Fruit fly (Drosophila melanogaster) whole organism, adult: Measurements from ENCODE around the gene pkm.

Experiments
- CG11617 ChIP-seq: fragments of 200-800 bp; sonication (Bioruptor generic); optimal IDR thresholded peaks from 2 replicates; lab custom pipeline; 2017; ENCODE audit warnings: mild to moderate bottlenecking, missing biosample characterization, missing genetic modification reagents, missing genetic modification characterization
- CG12768 ChIP-seq: fragments of 200-800 bp; sonication (Bioruptor generic); optimal IDR thresholded peaks from 2 replicates; lab custom pipeline; 2017; ENCODE audit warnings: missing biosample characterization, missing genetic modification characterization, mild to moderate bottlenecking, moderate library complexity, missing genetic modification reagents
- CG14711 ChIP-seq: fragments of 200-800 bp; sonication (Bioruptor generic); optimal IDR thresholded peaks from 2 replicates; lab custom pipeline; 2018; ENCODE audit warnings: missing biosample characterization, mild to moderate bottlenecking, missing genetic modification characterization, moderate library complexity
- CG1620 ChIP-seq: fragments of 200-800 bp; sonication (Bioruptor generic); optimal IDR thresholded peaks from 2 replicates; lab custom pipeline; 2016; ENCODE audit warnings: missing biosample characterization, missing genetic modification characterization
- CG33017 ChIP-seq: fragments of 200-800 bp; sonication (Bioruptor generic); optimal IDR thresholded peaks from 2 replicates; lab custom pipeline; 2018; ENCODE audit warnings: missing biosample characterization, mild to moderate bottlenecking, missing genetic modification characterization, moderate library complexity
- CG5204 ChIP-seq: fragments of 200-800 bp; sonication (Bioruptor generic); optimal IDR thresholded peaks from 2 replicates; lab custom pipeline; 2016; ENCODE audit warnings: missing biosample characterization, missing genetic modification characterization
- CG7045 ChIP-seq: fragments of 200-800 bp; sonication (Bioruptor generic); optimal IDR thresholded peaks from 2 replicates; lab custom pipeline; 2017; ENCODE audit warnings: missing biosample characterization, mild to moderate bottlenecking, missing genetic modification characterization
- CG7101 ChIP-seq: fragments of 200-800 bp; sonication (Bioruptor generic); optimal IDR thresholded peaks from 2 replicates; lab custom pipeline; 2018; ENCODE audit warnings: missing biosample characterization, mild to moderate bottlenecking, missing genetic modification characterization, moderate library complexity
- Clk ChIP-seq: fragments of 200-800 bp; sonication (Bioruptor generic); optimal IDR thresholded peaks from 2 replicates; lab custom pipeline; 2017; ENCODE audit warnings: missing biosample characterization, missing genetic modification characterization
- Crg-1 ChIP-seq: fragments of 200-800 bp; sonication (Bioruptor generic); optimal IDR thresholded peaks from 2 replicates; lab custom pipeline; 2016; ENCODE audit warnings: missing biosample characterization, missing genetic modification characterization
- Hr96 ChIP-seq: fragments of 200-800 bp; sonication (Bioruptor generic); optimal IDR thresholded peaks from 2 replicates; lab custom pipeline; 2016; ENCODE audit warnings: missing biosample characterization, missing genetic modification characterization
- Mnt ChIP-seq: fragments of 200-800 bp; sonication (Bioruptor generic); optimal IDR thresholded peaks from 2 replicates; lab custom pipeline; 2016; ENCODE audit warnings: missing biosample characterization, mild to moderate bottlenecking, missing genetic modification characterization
- bab1 ChIP-seq: fragments of 200-800 bp; sonication (Bioruptor generic); optimal IDR thresholded peaks from 3 replicates; lab custom pipeline; 2019; ENCODE audit warnings: missing biosample characterization, mild to moderate bottlenecking, missing genetic modification characterization, moderate library complexity
- cic ChIP-seq: fragments of 200-800 bp; sonication (Bioruptor generic); optimal IDR thresholded peaks from 2 replicates; lab custom pipeline; 2017; ENCODE audit warnings: missing biosample characterization, mild to moderate bottlenecking, missing genetic modification characterization, moderate library complexity
- cnc ChIP-seq, 2 experiments: fragments of >200 bp; optimal IDR thresholded peaks; 2 replicates each; lab custom pipeline; 2017
- kay ChIP-seq: fragments of 200-800 bp; sonication (Bioruptor generic); peaks from one replicate; lab custom pipeline; 2016; ENCODE audit warnings: missing biosample characterization, missing genetic modification characterization, borderline replicate concordance
- ovo ChIP-seq: fragments of 200-800 bp; sonication (Bioruptor generic); optimal IDR thresholded peaks from 2 replicates; lab custom pipeline; 2016; ENCODE audit warnings: missing biosample characterization, missing genetic modification characterization
- pad ChIP-seq: fragments of 200-800 bp; sonication (Bioruptor generic); optimal IDR thresholded peaks from 3 replicates; lab custom pipeline; 2017; ENCODE audit warnings: missing biosample characterization, missing genetic modification characterization, mild to moderate bottlenecking, moderate library complexity, missing genetic modification reagents
- tj ChIP-seq: fragments of 200-800 bp; sonication (Bioruptor generic); optimal IDR thresholded peaks from 3 replicates; lab custom pipeline; 2017; ENCODE audit warnings: missing biosample characterization, mild to moderate bottlenecking, missing genetic modification characterization, moderate library complexity
- toe ChIP-seq: fragments of 200-800 bp; sonication (Bioruptor generic); optimal IDR thresholded peaks from 2 replicates; lab custom pipeline; 2016; ENCODE audit warnings: missing biosample characterization, missing genetic modification characterization

The pkm gene

DNA sequence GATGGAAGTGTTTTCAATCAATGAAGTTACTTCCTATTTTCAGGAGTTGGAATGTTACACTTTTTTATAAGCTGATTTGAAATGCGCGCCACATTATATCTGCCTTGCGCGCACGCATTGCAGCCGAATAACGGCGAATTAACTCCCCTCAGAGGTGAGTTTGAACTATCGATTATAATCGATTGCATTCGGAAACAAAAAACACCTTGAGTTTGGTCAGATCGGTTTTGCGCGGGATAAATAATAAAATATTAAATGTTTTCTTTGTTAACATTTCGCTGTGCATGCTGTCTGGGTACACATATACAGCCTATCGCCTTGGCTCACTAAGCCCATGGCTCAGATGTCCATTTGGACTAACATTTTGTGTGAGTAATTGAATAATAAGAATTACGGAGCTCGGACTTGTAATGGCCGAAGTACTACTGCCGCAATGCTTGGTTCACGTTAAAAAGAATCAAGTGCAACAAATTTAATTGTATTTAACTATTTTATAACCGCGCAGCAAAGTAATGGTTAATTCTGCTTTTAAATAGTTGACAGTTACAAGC is 37.4 kb upstream of the pkm start:
- TF ChIP-seq Hr96 (GFP tag; lab: Kevin White, UChicago) (no peak), cic (GFP tag; lab: Kevin White, UChicago) (no peak), CG14711 (tag; lab: Kevin White, UChicago) (no peak), pad (GFP tag; lab: Kevin White, UChicago) (peak; percentile 56), kay (peak; percentile 84), Crg-1 (GFP tag; lab: Kevin White, UChicago) (no peak)

- TF ChIP-seq cnc (optimal IDR thresholded peaks at IDR 0.05; lab: Kevin White, UChicago) (no peak), CG11617 (GFP tag; lab: Kevin White, UChicago) (no peak), cic (GFP tag; lab: Kevin White, UChicago) (peak; percentile 31)
Measured at dm6 chrX:11620527-11620926, 36.6 kb upstream of the pkm start.

DNA sequence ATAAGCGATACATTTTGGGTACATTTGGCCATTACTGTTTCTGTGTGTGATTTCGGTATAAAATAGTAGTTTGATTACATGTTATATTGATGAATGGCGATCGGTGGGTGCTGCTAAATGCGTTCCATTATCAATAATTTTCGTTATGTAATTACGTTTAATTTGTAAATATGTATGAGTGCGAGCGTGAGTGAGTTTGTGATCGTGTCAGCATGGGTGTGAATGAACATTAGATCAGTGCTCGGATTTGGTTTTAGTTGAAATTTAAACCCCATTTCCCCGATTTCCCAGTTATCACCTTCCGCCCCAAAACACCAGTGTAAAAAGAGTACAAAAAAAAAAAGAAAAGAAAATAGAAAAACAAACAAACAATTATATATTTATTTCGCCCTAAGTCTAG is 35.6 kb upstream of the pkm start:
- TF ChIP-seq cic (GFP tag; lab: Kevin White, UChicago) (peak; percentile 60), kay (no peak)

- peak; percentile 54 for TF ChIP-seq pad (GFP tag; lab: Kevin White, UChicago)
- TF ChIP-seq CG11617 (GFP tag; lab: Kevin White, UChicago): no peak
- no peak for TF ChIP-seq cnc (optimal IDR thresholded peaks at IDR 0.05; lab: Kevin White, UChicago)
- TF ChIP-seq CG5204: no peak
- no peak for TF ChIP-seq CG33017 (tag; lab: Kevin White, UChicago)
Measured at dm6 chrX:11616496-11616952, 32.5 kb upstream of the pkm start.

DNA sequence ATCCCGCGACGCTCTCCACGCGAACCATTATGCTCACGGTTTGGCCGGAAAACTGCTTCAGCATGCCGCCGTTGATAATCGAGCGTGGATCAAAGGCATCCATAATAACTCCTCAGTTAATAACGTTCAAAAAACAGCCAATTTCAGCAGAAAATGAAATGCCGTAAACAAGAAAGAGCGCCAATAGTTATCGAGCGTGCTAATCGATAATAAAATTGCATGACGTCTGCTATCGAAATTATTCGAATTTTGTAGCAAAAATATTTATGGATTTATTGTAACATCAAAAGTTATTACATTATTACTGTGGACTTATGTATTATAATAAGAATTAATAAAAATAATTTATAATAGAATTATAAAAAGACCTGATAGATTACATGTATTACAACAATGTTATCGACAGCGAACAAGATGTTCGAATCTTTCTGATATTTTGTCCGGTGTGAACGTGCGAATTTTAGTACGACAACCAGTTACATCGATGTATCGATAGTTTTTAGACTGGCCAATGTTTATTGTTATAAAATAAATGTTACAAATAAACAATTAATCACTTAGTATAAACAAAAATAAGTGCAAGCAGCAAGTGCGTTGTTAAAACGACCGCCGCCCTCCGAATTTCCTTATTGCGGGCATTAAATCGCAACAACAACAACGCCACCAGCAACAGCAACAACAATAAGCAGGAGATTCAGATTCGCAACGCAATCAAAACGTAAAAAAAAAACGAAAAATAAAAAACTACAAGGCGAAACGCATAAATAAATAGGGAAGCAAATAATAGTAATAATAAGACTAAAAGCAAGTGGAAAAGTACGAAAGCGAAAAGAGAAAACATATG is 31.9 kb upstream of the pkm start, which contains the start of the genes RPA3 and Met:
RPA3 (minus strand) TSS at position 189 of the 844 bp plus-strand sequence.
Met (plus strand) TSS at position 473 of the 844 bp plus-strand sequence.
- TF ChIP-seq Mnt (GFP tag; lab: Kevin White, UChicago): peak; percentile 17
- peak; percentile 84 for TF ChIP-seq tj (GFP tag; lab: Kevin White, UChicago)
- peak; percentile 18 for TF ChIP-seq bab1 (GFP tag; lab: Kevin White, UChicago)
- TF ChIP-seq CG12768 (GFP tag; lab: Kevin White, UChicago): no peak

DNA sequence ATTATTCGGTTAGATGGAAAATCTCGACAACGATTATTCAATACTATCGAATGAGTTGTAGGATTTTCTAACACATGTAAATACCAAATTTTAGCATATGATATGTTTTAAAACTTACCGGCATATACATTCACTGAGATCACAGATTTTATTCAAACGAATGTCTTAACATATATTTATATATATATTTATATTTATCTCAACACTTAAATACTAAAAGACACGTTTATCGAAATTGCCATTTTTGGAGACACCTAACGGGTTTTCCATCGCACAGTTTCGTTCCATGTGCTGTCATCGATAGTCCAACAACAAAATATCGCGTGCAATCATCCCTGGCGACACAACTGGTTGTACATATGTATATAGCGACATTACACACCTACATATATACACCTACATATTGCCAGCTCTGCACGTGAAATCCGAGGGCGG is 27.7 kb upstream of the pkm start, which contains the start of the genes CG2247 and CG1703:
CG2247 (minus strand) TSS at position 8 of the 435 bp plus-strand sequence.
CG1703 (plus strand) TSS at position 283 of the 435 bp plus-strand sequence.
- TF ChIP-seq CG7045 (GFP tag; lab: Kevin White, UChicago): no peak
- no peak for TF ChIP-seq tj (GFP tag; lab: Kevin White, UChicago)
- TF ChIP-seq cic (GFP tag; lab: Kevin White, UChicago): peak; percentile 11
- no peak for TF ChIP-seq CG11617 (GFP tag; lab: Kevin White, UChicago)
- TF ChIP-seq toe (GFP tag; lab: Kevin White, UChicago): no peak
- no peak for TF ChIP-seq CG5204
- peak; percentile 11 for TF ChIP-seq bab1 (GFP tag; lab: Kevin White, UChicago)
- no peak for TF ChIP-seq CG12768 (GFP tag; lab: Kevin White, UChicago)
- TF ChIP-seq CG7101 (tag; lab: Kevin White, UChicago): peak; percentile 22
- no peak for TF ChIP-seq Hr96 (GFP tag; lab: Kevin White, UChicago)
- TF ChIP-seq CG1620: no peak
- TF ChIP-seq pad (GFP tag; lab: Kevin White, UChicago): no peak
- no peak for TF ChIP-seq Crg-1 (GFP tag; lab: Kevin White, UChicago)
- TF ChIP-seq ovo (GFP tag; lab: Kevin White, UChicago): peak; percentile 94
- TF ChIP-seq cnc (optimal IDR thresholded peaks at IDR 0.05; lab: Kevin White, UChicago): no peak
- TF ChIP-seq CG14711 (tag; lab: Kevin White, UChicago): no peak
- no peak for TF ChIP-seq Clk (GFP tag; lab: Kevin White, UChicago)
- no peak for TF ChIP-seq CG33017 (tag; lab: Kevin White, UChicago)
- TF ChIP-seq Mnt (GFP tag; lab: Kevin White, UChicago): peak; percentile 85
- TF ChIP-seq kay: no peak

DNA sequence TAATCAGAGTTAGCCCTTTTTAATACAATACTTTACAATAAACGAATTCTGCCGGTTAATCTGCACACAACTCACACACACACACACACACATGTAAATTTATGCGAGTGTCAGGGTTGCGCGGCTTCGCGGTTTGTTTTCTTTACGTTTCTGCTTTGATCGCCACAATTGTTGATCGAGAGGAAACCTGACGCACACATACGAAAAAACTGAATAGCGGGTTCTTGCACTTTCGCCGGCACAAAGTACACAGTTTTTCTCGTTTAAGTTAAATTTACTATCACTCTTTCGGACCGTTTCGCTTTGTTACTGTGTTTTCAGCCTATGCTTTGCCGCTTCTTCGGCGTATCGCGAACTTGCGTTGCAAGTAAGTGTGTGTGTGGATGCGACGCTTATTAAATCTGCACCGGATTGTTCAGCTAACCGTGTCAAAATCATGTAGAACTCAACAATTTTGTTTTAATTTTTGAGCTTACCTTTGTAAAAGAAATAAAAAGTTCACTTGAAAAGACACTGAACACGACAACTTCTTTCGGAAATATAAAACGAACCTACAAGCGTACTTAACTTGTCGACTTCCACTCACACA is 27.2 kb upstream of the pkm start:
- TF ChIP-seq tj (GFP tag; lab: Kevin White, UChicago) (peak; percentile 86), CG14711 (tag; lab: Kevin White, UChicago) (peak; percentile 94), CG33017 (tag; lab: Kevin White, UChicago) (no peak), cic (GFP tag; lab: Kevin White, UChicago) (peak; percentile 31), CG7045 (GFP tag; lab: Kevin White, UChicago) (no peak)
